Worm (Caenorhabditis elegans) whole organism, L2 larva: ENCODE results near the gene ins-11.

ENCODE experiments used
- ZK546.5 ChIP-seq: sonication (generic microtip); optimal IDR thresholded peaks from 2 replicates; lab custom pipeline; 2017; ENCODE audit warnings: missing biosample characterization, missing genetic modification characterization
- ceh-16 ChIP-seq: fragments of 150-350 bp; optimal IDR thresholded peaks from 2 replicates; lab custom pipeline; 2014; ENCODE audit warnings: missing biosample characterization, missing genetic modification characterization
- elt-3 ChIP-seq: sonication (generic microtip); optimal IDR thresholded peaks from 2 replicates; lab custom pipeline; 2017; ENCODE audit warnings: missing biosample characterization, missing genetic modification characterization
- nhr-6 ChIP-seq: fragments of 150-350 bp; optimal IDR thresholded peaks from 2 replicates; lab custom pipeline; 2014; ENCODE audit warnings: missing biosample characterization, missing genetic modification characterization
- snpc-4 ChIP-seq: fragments of 150-350 bp; optimal IDR thresholded peaks from 2 replicates; lab custom pipeline; 2014; ENCODE audit warnings: missing biosample characterization, missing genetic modification characterization
- unc-55 ChIP-seq: fragments of 150-350 bp; sonication (generic microtip); optimal IDR thresholded peaks from 3 replicates; lab custom pipeline; 2014; ENCODE audit warnings: missing biosample characterization, missing genetic modification reagents, missing genetic modification characterization
- unc-62 ChIP-seq: fragments of 150-350 bp; optimal IDR thresholded peaks from 2 replicates; lab custom pipeline; 2014; ENCODE audit warnings: missing biosample characterization, missing genetic modification reagents, missing genetic modification characterization
- zag-1 ChIP-seq: fragments of 150-350 bp; optimal IDR thresholded peaks from 2 replicates; lab custom pipeline; 2014; ENCODE audit warnings: missing biosample characterization, missing genetic modification characterization

DNA sequence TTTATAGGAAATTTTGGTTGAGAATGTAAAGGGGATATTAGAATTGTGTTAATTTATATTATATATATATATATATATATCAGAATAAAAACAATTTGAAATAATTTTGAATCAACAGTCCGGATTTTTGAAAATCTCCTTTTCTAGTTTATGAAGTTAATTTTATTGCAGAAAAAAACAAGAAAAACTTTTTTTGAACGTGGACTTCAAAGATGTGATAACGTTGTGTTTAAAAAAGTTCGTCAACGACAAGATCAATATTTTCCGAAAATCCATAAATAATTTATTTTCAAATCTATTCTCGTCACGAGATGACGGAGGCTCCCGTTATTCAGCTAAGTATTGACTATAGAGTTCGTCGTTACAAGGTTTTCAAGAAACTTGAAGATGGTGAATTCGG, 19.0 kb upstream of the ins-11 start, which contains the start of gene C17C3.11:
- TF ChIP-seq ZK546.5 (tag; lab: Kevin White, UChicago) (no peak), unc-55 (GFP tag; lab: Kevin White, UChicago) (peak; percentile 46), elt-3 (tag; lab: Kevin White, UChicago) (no peak), snpc-4 (tag; lab: Kevin White, UChicago) (no peak), nhr-6 (tag; lab: Kevin White, UChicago) (no peak), ceh-16 (tag; lab: Kevin White, UChicago) (no peak), unc-62 (GFP tag; lab: Kevin White, UChicago) (no peak), zag-1 (tag; lab: Kevin White, UChicago) (no peak)
